Fruit fly (Drosophila melanogaster) whole organism, embryonic: ENCODE data around the gene CG18545.

Experiments
- BtbVII ChIP-seq: fragments of 200-800 bp; sonication (Bioruptor generic); optimal IDR thresholded peaks from 3 replicates; lab custom pipeline; 2017; ENCODE audit warnings: missing biosample characterization, mild to moderate bottlenecking, missing genetic modification characterization
- CG10267 ChIP-seq: fragments of 200-800 bp; sonication (Bioruptor generic); optimal IDR thresholded peaks from 2 replicates; lab custom pipeline; 2018; ENCODE audit warnings: missing biosample characterization, mild to moderate bottlenecking, missing genetic modification characterization, moderate library complexity
- CG10979 ChIP-seq: fragments of 200-800 bp; sonication (Bioruptor generic); optimal IDR thresholded peaks from 2 replicates; lab custom pipeline; 2018; ENCODE audit warnings: missing biosample characterization, mild to moderate bottlenecking, missing genetic modification characterization, moderate library complexity
- CG11504 ChIP-seq: fragments of 200-800 bp; sonication (Bioruptor generic); optimal IDR thresholded peaks from 3 replicates; lab custom pipeline; 2019; ENCODE audit warnings: missing biosample characterization, mild to moderate bottlenecking, missing genetic modification characterization, moderate library complexity
- CG1603 ChIP-seq: fragments of 200-800 bp; sonication (Bioruptor generic); optimal IDR thresholded peaks from 2 replicates; lab custom pipeline; 2019; ENCODE audit warnings: missing biosample characterization, mild to moderate bottlenecking, missing genetic modification characterization, moderate library complexity
- CG1647 ChIP-seq: fragments of 200-800 bp; sonication (Bioruptor generic); optimal IDR thresholded peaks from 3 replicates; lab custom pipeline; 2016; ENCODE audit warnings: missing biosample characterization, missing genetic modification characterization
- CG17829 ChIP-seq: fragments of 200-800 bp; optimal IDR thresholded peaks from 2 replicates; lab custom pipeline; 2019; ENCODE audit warnings: missing biosample characterization, mild to moderate bottlenecking, missing genetic modification characterization, moderate library complexity
- CG18599 ChIP-seq: fragments of 200-800 bp; sonication (Bioruptor generic); optimal IDR thresholded peaks from 3 replicates; lab custom pipeline; 2017; ENCODE audit warnings: missing biosample characterization, missing genetic modification characterization, mild to moderate bottlenecking, moderate library complexity, missing genetic modification reagents
- CG2120 ChIP-seq: fragments of 200-800 bp; sonication (Bioruptor generic); optimal IDR thresholded peaks from 3 replicates; lab custom pipeline; 2016; ENCODE audit warnings: missing biosample characterization, missing genetic modification characterization
- CG3281 ChIP-seq: fragments of 200-800 bp; sonication (Bioruptor generic); optimal IDR thresholded peaks from 3 replicates; lab custom pipeline; 2017; ENCODE audit warnings: missing biosample characterization, mild to moderate bottlenecking, missing genetic modification characterization
- CG5180 ChIP-seq: fragments of 200-800 bp; sonication (Bioruptor generic); optimal IDR thresholded peaks from 3 replicates; lab custom pipeline; 2017; ENCODE audit warnings: missing biosample characterization, missing genetic modification characterization, mild to moderate bottlenecking, moderate library complexity, missing genetic modification reagents
- CG6272 ChIP-seq: fragments of 200-800 bp; sonication (Bioruptor generic); IDR thresholded peaks from 2 replicates; pipeline ENCODE4 v1.3.6; 2022; ENCODE audit warnings: missing biosample characterization, missing genetic modification characterization
- CG7839 ChIP-seq: fragments of 200-800 bp; sonication (Bioruptor generic); optimal IDR thresholded peaks from 3 replicates; lab custom pipeline; 2018; ENCODE audit warnings: missing biosample characterization, mild to moderate bottlenecking, missing genetic modification characterization, moderate library complexity
- CG8290 ChIP-seq, 3 experiments: fragments of 200-800 bp; sonication (Bioruptor generic); optimal IDR thresholded peaks; 2 replicates each; lab custom pipeline; 2016 to 2019; ENCODE audit warnings: missing biosample characterization in 3 of 3, missing genetic modification characterization in 3 of 3, mild to moderate bottlenecking in 2 of 3, moderate library complexity in 1 of 3
- Dad ChIP-seq: fragments of 200-800 bp; sonication (Bioruptor generic); optimal IDR thresholded peaks from 3 replicates; lab custom pipeline; 2016; ENCODE audit warnings: missing biosample characterization, missing genetic modification characterization
- Dref ChIP-seq: fragments of 200-800 bp; sonication (Bioruptor generic); IDR thresholded peaks from 2 replicates; pipeline ENCODE4 v1.3.6; 2022; ENCODE audit warnings: missing biosample characterization, missing genetic modification characterization
- E2f1 ChIP-seq: fragments of 200-800 bp; sonication (Bioruptor generic); IDR thresholded peaks from 2 replicates; pipeline ENCODE4 v1.3.6; 2022; ENCODE audit warnings: missing biosample characterization, missing genetic modification characterization
- ERR ChIP-seq: fragments of 200-800 bp; sonication (Bioruptor generic); optimal IDR thresholded peaks from 2 replicates; lab custom pipeline; 2016; ENCODE audit warnings: missing biosample characterization, missing genetic modification characterization
- Ets97D ChIP-seq: fragments of 200-800 bp; sonication (Bioruptor generic); optimal IDR thresholded peaks from 3 replicates; lab custom pipeline; 2016; ENCODE audit warnings: missing biosample characterization, missing genetic modification characterization
- Med ChIP-seq: fragments of 200-800 bp; sonication (Bioruptor generic); peaks from one replicate; lab custom pipeline; 2016; ENCODE audit warnings: missing biosample characterization, missing genetic modification characterization, mild to moderate bottlenecking, inconsistent platforms, moderate library complexity
- Nf-YB ChIP-seq: fragments of 200-800 bp; sonication (Bioruptor generic); optimal IDR thresholded peaks from 3 replicates; lab custom pipeline; 2019; ENCODE audit warnings: missing biosample characterization, mild to moderate bottlenecking, missing genetic modification characterization, moderate library complexity
- PHDP ChIP-seq: fragments of 200-800 bp; sonication (Bioruptor generic); optimal IDR thresholded peaks from 3 replicates; lab custom pipeline; 2018; ENCODE audit warnings: missing biosample characterization, mild to moderate bottlenecking, missing genetic modification characterization, moderate library complexity
- Sry-δ ChIP-seq: fragments of 200-800 bp; sonication (Bioruptor generic); optimal IDR thresholded peaks from 2 replicates; lab custom pipeline; 2016; ENCODE audit warnings: missing biosample characterization, missing genetic modification characterization
- Stat92E ChIP-seq, 3 experiments: fragments of >200 bp in 2 of 3; fragments of 200-800 bp in 1 of 3; sonication (Bioruptor generic) in 1 of 3; optimal IDR thresholded peaks; 2 replicates each; lab custom pipeline; 2017 to 2019; ENCODE audit warnings: missing biosample characterization in 3 of 3, missing genetic modification characterization in 3 of 3, mild to moderate bottlenecking in 1 of 3, moderate library complexity in 1 of 3
- Tbp ChIP-seq: fragments of >200 bp; optimal IDR thresholded peaks from 2 replicates; lab custom pipeline; 2018; ENCODE audit warnings: missing biosample characterization, missing genetic modification characterization
- Trl ChIP-seq, 3 experiments: fragments of >200 bp in 2 of 3; fragments of 200-800 bp in 1 of 3; sonication (Bioruptor generic) in 1 of 3; optimal IDR thresholded peaks; 2 replicates in 1 of 3; 3 replicates in 2 of 3; lab custom pipeline; 2016 to 2017; ENCODE audit warnings: missing biosample characterization in 1 of 3, missing genetic modification characterization in 1 of 3
- Xrp1 ChIP-seq: fragments of 200-800 bp; sonication (Bioruptor generic); IDR thresholded peaks from 2 replicates; pipeline ENCODE4 v1.3.6; 2022; ENCODE audit warnings: missing biosample characterization, missing genetic modification characterization
- crol ChIP-seq: fragments of 200-800 bp; sonication (Bioruptor generic); IDR thresholded peaks from 2 replicates; pipeline ENCODE4 v1.3.6; 2022; ENCODE audit warnings: missing biosample characterization, missing genetic modification characterization
- disco-r ChIP-seq: fragments of 200-800 bp; sonication (Bioruptor generic); optimal IDR thresholded peaks from 2 replicates; lab custom pipeline; 2016; ENCODE audit warnings: missing biosample characterization, missing genetic modification characterization
- fd102C ChIP-seq: fragments of 200-800 bp; sonication (Bioruptor generic); optimal IDR thresholded peaks from 2 replicates; lab custom pipeline; 2018; ENCODE audit warnings: missing biosample characterization, mild to moderate bottlenecking, missing genetic modification characterization, moderate library complexity
- gem ChIP-seq: fragments of 200-800 bp; sonication (Bioruptor generic); optimal IDR thresholded peaks from 2 replicates; lab custom pipeline; 2019; ENCODE audit warnings: missing biosample characterization, mild to moderate bottlenecking, missing genetic modification characterization, moderate library complexity
- grau ChIP-seq: fragments of 200-800 bp; optimal IDR thresholded peaks from 3 replicates; lab custom pipeline; 2019; ENCODE audit warnings: missing biosample characterization, mild to moderate bottlenecking, missing genetic modification characterization, moderate library complexity
- gsb ChIP-seq: fragments of 200-800 bp; sonication (Bioruptor generic); IDR thresholded peaks from 2 replicates; pipeline ENCODE4 v1.3.6; 2022; ENCODE audit warnings: missing biosample characterization, missing genetic modification characterization
- gsb-n ChIP-seq: fragments of 200-800 bp; sonication (Bioruptor generic); optimal IDR thresholded peaks from 3 replicates; lab custom pipeline; 2018; ENCODE audit warnings: missing biosample characterization, mild to moderate bottlenecking, missing genetic modification characterization
- ham ChIP-seq: fragments of 200-800 bp; sonication (Bioruptor generic); IDR thresholded peaks from 2 replicates; pipeline ENCODE4 v1.3.6; 2022; ENCODE audit warnings: missing biosample characterization, missing genetic modification characterization
- her ChIP-seq: fragments of 200-800 bp; sonication (Bioruptor generic); optimal IDR thresholded peaks from 2 replicates; lab custom pipeline; 2016; ENCODE audit warnings: missing biosample characterization, missing genetic modification characterization
- lbe ChIP-seq: fragments of 200-800 bp; sonication (Bioruptor generic); optimal IDR thresholded peaks from 2 replicates; lab custom pipeline; 2016; ENCODE audit warnings: missing biosample characterization, mild to moderate bottlenecking, missing genetic modification characterization
- lilli ChIP-seq: fragments of 200-800 bp; sonication (Bioruptor generic); optimal IDR thresholded peaks from 3 replicates; lab custom pipeline; 2016; ENCODE audit warnings: missing biosample characterization, missing genetic modification characterization
- mam ChIP-seq: fragments of 200-800 bp; sonication (Bioruptor generic); optimal IDR thresholded peaks from 3 replicates; lab custom pipeline; 2016; ENCODE audit warnings: missing biosample characterization, missing genetic modification characterization
- pan ChIP-seq, 4 experiments: fragments of >200 bp in 3 of 4; fragments of 200-800 bp in 1 of 4; sonication (Bioruptor generic) in 1 of 4; optimal IDR thresholded peaks in 3 of 4; IDR thresholded peaks in 1 of 4; 2 replicates each; pipeline versions ENCODE4 v1.3.6 to Lab custom; 2017 to 2022; ENCODE audit warnings: missing biosample characterization in 2 of 4, missing genetic modification characterization in 2 of 4, mixed read lengths in 1 of 4
- phol ChIP-seq: fragments of 200-800 bp; sonication (Bioruptor generic); optimal IDR thresholded peaks from 3 replicates; lab custom pipeline; 2018; ENCODE audit warnings: missing biosample characterization, mild to moderate bottlenecking, missing genetic modification characterization, moderate library complexity
- pros ChIP-seq: fragments of 200-800 bp; sonication (Bioruptor generic); optimal IDR thresholded peaks from 3 replicates; lab custom pipeline; 2019; ENCODE audit warnings: missing biosample characterization, mild to moderate bottlenecking, missing genetic modification characterization, moderate library complexity
- sd ChIP-seq: fragments of 200-800 bp; sonication (Bioruptor generic); optimal IDR thresholded peaks from 3 replicates; lab custom pipeline; 2018; ENCODE audit warnings: missing biosample characterization, mild to moderate bottlenecking, missing genetic modification characterization, moderate library complexity
- sens ChIP-seq: fragments of 200-800 bp; sonication (Bioruptor generic); peaks from one replicate; lab custom pipeline; 2016; ENCODE audit warnings: missing biosample characterization, missing genetic modification characterization
- sens-2 ChIP-seq: fragments of 200-800 bp; sonication (Bioruptor generic); IDR thresholded peaks from 2 replicates; pipeline ENCODE4 v1.3.6; 2022; ENCODE audit warnings: missing biosample characterization, missing genetic modification characterization
- sisA ChIP-seq: fragments of 200-800 bp; sonication (Bioruptor generic); IDR thresholded peaks from 2 replicates; pipeline ENCODE4 v1.3.6; 2022; ENCODE audit warnings: missing biosample characterization, missing genetic modification characterization
- stwl ChIP-seq: fragments of 200-800 bp; sonication (Bioruptor generic); optimal IDR thresholded peaks from 3 replicates; lab custom pipeline; 2018; ENCODE audit warnings: missing biosample characterization, mild to moderate bottlenecking, missing genetic modification characterization, moderate library complexity
- tap ChIP-seq: fragments of 200-800 bp; optimal IDR thresholded peaks from 3 replicates; lab custom pipeline; 2019; ENCODE audit warnings: missing biosample characterization, mild to moderate bottlenecking, missing genetic modification characterization, moderate library complexity
- tin ChIP-seq: fragments of 200-800 bp; sonication (Bioruptor generic); optimal IDR thresholded peaks from 3 replicates; lab custom pipeline; 2016; ENCODE audit warnings: missing biosample characterization, missing genetic modification characterization
- unpg ChIP-seq: fragments of 200-800 bp; sonication (Bioruptor generic); optimal IDR thresholded peaks from 3 replicates; lab custom pipeline; 2018; ENCODE audit warnings: missing biosample characterization, mild to moderate bottlenecking, missing genetic modification characterization, moderate library complexity

Gene CG18545

dm6 chr3R:10377849-10378248 is 37.1 kb downstream of the CG18545 start, which contains the start of gene Rfx (continued):
- peak; percentile 11 for TF ChIP-seq Nf-YB (GFP tag; lab: Kevin White, UChicago)
- TF ChIP-seq gem (tag; lab: Kevin White, UChicago) = peak; percentile 4
- TF ChIP-seq CG18599 = peak; percentile 41
- peak; percentile 91 for TF ChIP-seq Ets97D (GFP tag; lab: Kevin White, UChicago)
- TF ChIP-seq grau (tag; lab: Kevin White, UChicago) = peak; percentile 37
- peak; percentile 1 for TF ChIP-seq tin (GFP tag; lab: Kevin White, UChicago)
- peak; percentile 36 for TF ChIP-seq gsb-n (tag; lab: Kevin White, UChicago)
- TF ChIP-seq lbe = peak; percentile 19
- TF ChIP-seq CG3281 (GFP tag; lab: Kevin White, UChicago) = peak; percentile 33
- peak; percentile 27 for TF ChIP-seq PHDP (tag; lab: Kevin White, UChicago)
- no peak for TF ChIP-seq Xrp1 (GFP tag; lab: Robert Waterston, UW)
- TF ChIP-seq unpg (GFP tag; lab: Kevin White, UChicago) = peak; percentile 8
- peak; percentile 65 for TF ChIP-seq Sry-δ
- peak; percentile 44 for TF ChIP-seq CG17829
- peak; percentile 59 for TF ChIP-seq CG2120 (GFP tag; lab: Kevin White, UChicago)
- TF ChIP-seq disco-r = peak; percentile 13
- peak; percentile 17 for TF ChIP-seq sd (tag; lab: Kevin White, UChicago)
- TF ChIP-seq phol = peak; percentile 35
- TF ChIP-seq CG5180 (GFP tag; lab: Kevin White, UChicago) = peak; percentile 9
- peak; percentile 24 for TF ChIP-seq her (GFP tag; lab: Kevin White, UChicago)
- no peak for TF ChIP-seq Trl (optimal IDR thresholded peaks at IDR 0.05; lab: Kevin White, UChicago)
- TF ChIP-seq Trl (GFP tag; optimal IDR thresholded peaks at IDR 0.05; lab: Kevin White, UChicago) = no peak
- peak; percentile 4 for TF ChIP-seq Dad
- TF ChIP-seq ERR = no peak
- peak; percentile 98 for TF ChIP-seq CG10267 (tag; lab: Kevin White, UChicago)
- TF ChIP-seq mam = peak; percentile 15
- peak; percentile 81 for TF ChIP-seq Med (GFP tag; lab: Kevin White, UChicago)
- TF ChIP-seq CG1647 (GFP tag; lab: Kevin White, UChicago) = peak; percentile 39
- TF ChIP-seq pan (optimal IDR thresholded peaks at IDR 0.05; lab: Kevin White, UChicago) = no peak
- no peak for TF ChIP-seq pan (GFP tag; optimal IDR thresholded peaks at IDR 0.05 in 1 of 2, IDR thresholded peaks at IDR 0.05 in 1 of 2)
- no peak for TF ChIP-seq CG8290 (GFP tag; optimal IDR thresholded peaks at IDR 0.05; lab: Kevin White, UChicago)
- TF ChIP-seq CG8290 (tag; optimal IDR thresholded peaks at IDR 0.05; lab: Kevin White, UChicago) = peak in 1 of 2 experiments; percentile 5
- peak; percentile 69 for TF ChIP-seq stwl
- TF ChIP-seq CG1603 (tag; lab: Kevin White, UChicago) = peak; percentile 53
- TF ChIP-seq, all 482 proteins: peak for 128

- TF ChIP-seq CG8290 (GFP tag; optimal IDR thresholded peaks at IDR 0.05; lab: Kevin White, UChicago) (no peak), CG8290 (tag; optimal IDR thresholded peaks at IDR 0.05; lab: Kevin White, UChicago) (no peak), lilli (GFP tag; lab: Kevin White, UChicago) (no peak), ham (GFP tag; lab: Robert Waterston, UW) (no peak), sens-2 (GFP tag; lab: Robert Waterston, UW) (no peak), CG7839 (tag; lab: Kevin White, UChicago) (no peak), gem (tag; lab: Kevin White, UChicago) (peak; percentile 2), Tbp (no peak), tap (tag; lab: Kevin White, UChicago) (no peak), BtbVII (no peak), sisA (no peak), fd102C (GFP tag; lab: Kevin White, UChicago) (no peak), pros (no peak), sens (GFP tag; lab: Kevin White, UChicago) (peak; percentile 30), Stat92E (GFP tag; optimal IDR thresholded peaks at IDR 0.05; lab: Kevin White, UChicago) (no peak), crol (GFP tag; lab: Robert Waterston, UW) (no peak), E2f1 (GFP tag; lab: Robert Waterston, UW) (no peak), CG6272 (GFP tag; lab: Robert Waterston, UW) (no peak), CG11504 (tag; lab: Kevin White, UChicago) (peak; percentile 5), Dref (no peak), CG10979 (tag; lab: Kevin White, UChicago) (no peak), gsb (no peak)
These were observed 38.2 kb downstream of the CG18545 start for dm6 chr3R:10378989-10379388.
